Worm (Caenorhabditis elegans): ENCODE data around the gene F17E5.2.

ce11 chrX:12348329-12348728, 45.7 kb upstream of the F17E5.2 start, which contains the start of gene F42F12.14:
- no peak for TF ChIP-seq ztf-11 (tag; optimal IDR thresholded peaks at IDR 0.05)
- no peak for TF ChIP-seq Y55F3AM.14 (GFP tag; optimal IDR thresholded peaks at IDR 0.05)
- no peak for TF ChIP-seq lin-39 (tag; optimal IDR thresholded peaks at IDR 0.05)
- no peak for TF ChIP-seq unc-39 (tag; optimal IDR thresholded peaks at IDR 0.05)
- no peak for TF ChIP-seq mdl-1 (tag; optimal IDR thresholded peaks at IDR 0.05)
- TF ChIP-seq nhr-6 (tag; optimal IDR thresholded peaks at IDR 0.05) = no peak
- no peak for TF ChIP-seq elt-1 (tag; optimal IDR thresholded peaks at IDR 0.05)
- no peak for TF ChIP-seq blmp-1 (tag; optimal IDR thresholded peaks at IDR 0.05; ENCODE audit: insufficient read depth)
- TF ChIP-seq nhr-237 (tag; optimal IDR thresholded peaks at IDR 0.05) = no peak
- no peak for TF ChIP-seq ceh-16 (tag; optimal IDR thresholded peaks at IDR 0.05)
